Worm (Caenorhabditis elegans): ENCODE data around the gene pigt-1.

ce11 chrV:10970070-10970469, 11.4 kb upstream of the pigt-1 start, which contains the start of gene F17C11.22:
- TF ChIP-seq F22D6.2 (tag; optimal IDR thresholded peaks at IDR 0.05) (no peak), zim-3 (tag; optimal IDR thresholded peaks at IDR 0.05) (no peak), F57A8.1 (GFP tag; optimal IDR thresholded peaks at IDR 0.05) (no peak), cebp-1 (GFP tag; IDR thresholded peaks at IDR 0.05) (no peak), cebp-1 (tag; optimal IDR thresholded peaks at IDR 0.05) (no peak), snpc-4 (GFP tag; optimal IDR thresholded peaks at IDR 0.05) (no peak), snpc-4 (tag; optimal IDR thresholded peaks at IDR 0.05) (no peak), rec-8 (tag; optimal IDR thresholded peaks at IDR 0.05) (no peak), die-1 (tag; optimal IDR thresholded peaks at IDR 0.05) (no peak), rpc-1 (optimal IDR thresholded peaks at IDR 0.05) (no peak), rpc-1 (tag; optimal IDR thresholded peaks at IDR 0.05) (no peak)
